Fruit fly (Drosophila melanogaster): ENCODE results near the gene rk.
A peak's percentile ranks its signal among the peaks of the same experiment; 100 is the strongest.

Gene rk

DNA sequence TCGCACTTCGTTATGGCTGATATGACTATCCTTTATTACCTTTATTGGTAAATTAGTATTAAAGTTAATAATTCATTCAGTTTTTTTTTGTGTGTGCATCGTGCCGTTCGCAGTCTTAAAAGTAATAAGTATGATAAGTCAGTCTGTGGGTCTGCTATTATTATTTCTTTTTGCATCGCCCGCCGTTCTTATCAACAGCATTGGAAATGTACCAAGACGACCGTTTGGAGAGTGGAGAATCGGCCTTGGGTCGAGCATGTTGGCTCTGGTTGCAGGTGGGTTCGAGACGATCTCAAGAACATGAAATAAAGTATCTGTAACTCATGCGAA is 19.5 kb upstream of the rk start:
- no peak for TF ChIP-seq fru (GFP tag; optimal IDR thresholded peaks at IDR 0.05)
- TF ChIP-seq psq (GFP tag; optimal IDR thresholded peaks at IDR 0.05): no peak
- peak; percentile 30 for TF ChIP-seq Dif (GFP tag; optimal IDR thresholded peaks at IDR 0.05; ENCODE audit: partially characterized antibody)
- TF ChIP-seq brk (GFP tag; optimal IDR thresholded peaks at IDR 0.05): peak; percentile 2
- TF ChIP-seq dl (GFP tag; optimal IDR thresholded peaks at IDR 0.05; ENCODE audit: insufficient read depth in 1 of 2, partially characterized antibody in 2 of 2): peak in 1 of 2 experiments; percentile 27
- TF ChIP-seq Hr78 (GFP tag; optimal IDR thresholded peaks at IDR 0.05): no peak
- peak; percentile 91 for TF ChIP-seq Vsx2 (GFP tag; optimal IDR thresholded peaks at IDR 0.05; ENCODE audit: partially characterized antibody)
- no peak for TF ChIP-seq Jra (GFP tag; optimal IDR thresholded peaks at IDR 0.05)
- no peak for TF ChIP-seq Myc (optimal IDR thresholded peaks at IDR 0.05)
- TF ChIP-seq CrebA (GFP tag; optimal IDR thresholded peaks at IDR 0.05; ENCODE audit: borderline replicate concordance): peak; percentile 37
- no peak for TF ChIP-seq CG9705 (GFP tag; optimal IDR thresholded peaks at IDR 0.05)
- no peak for TF ChIP-seq N (GFP tag; optimal IDR thresholded peaks at IDR 0.05)
- TF ChIP-seq usp (GFP tag; optimal IDR thresholded peaks at IDR 0.05): no peak
- no peak for TF ChIP-seq Abd-B (GFP tag; optimal IDR thresholded peaks at IDR 0.05)

DNA sequence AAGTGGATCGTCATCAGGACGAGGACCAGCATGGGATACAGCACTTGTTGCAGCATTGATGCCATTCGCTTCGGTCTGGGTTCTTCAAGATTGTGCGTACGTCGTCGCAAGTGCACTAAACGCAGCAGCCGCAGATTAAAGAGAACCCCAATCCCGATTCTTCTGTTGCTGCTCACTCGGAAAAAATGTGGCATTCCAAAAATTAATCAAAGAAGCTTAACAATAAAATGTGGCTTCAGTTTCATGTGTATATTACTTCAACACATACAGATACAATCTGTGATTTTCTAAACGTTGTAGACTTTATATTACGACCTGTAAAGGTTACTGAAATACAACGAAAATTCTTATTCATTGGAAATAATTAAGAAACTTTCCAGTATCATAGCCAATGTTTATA is 19.1 kb upstream of the rk start, which contains the start of gene NimC3:
NimC3 (minus strand) TSS at position 101 of the 400 bp plus-strand sequence.
- TF ChIP-seq psq (GFP tag; optimal IDR thresholded peaks at IDR 0.05) (no peak), sv (GFP tag; optimal IDR thresholded peaks at IDR 0.05) (no peak), tai (GFP tag; optimal IDR thresholded peaks at IDR 0.05) (no peak), fru (GFP tag; optimal IDR thresholded peaks at IDR 0.05) (no peak), usp (GFP tag; optimal IDR thresholded peaks at IDR 0.05) (no peak), CG32264 (GFP tag; optimal IDR thresholded peaks at IDR 0.05) (no peak), N (GFP tag; optimal IDR thresholded peaks at IDR 0.05) (no peak), h (GFP tag; optimal IDR thresholded peaks at IDR 0.05) (no peak), CG9705 (GFP tag; optimal IDR thresholded peaks at IDR 0.05) (no peak), foxo (GFP tag; optimal IDR thresholded peaks at IDR 0.05) (no peak), Myc (optimal IDR thresholded peaks at IDR 0.05) (no peak), pan (optimal IDR thresholded peaks at IDR 0.05) (no peak), Jra (GFP tag; optimal IDR thresholded peaks at IDR 0.05) (no peak), ey (GFP tag; optimal IDR thresholded peaks at IDR 0.05) (no peak), Sp1 (GFP tag; optimal IDR thresholded peaks at IDR 0.05) (no peak), HLH106 (tag; optimal IDR thresholded peaks at IDR 0.05) (no peak), OdsH (GFP tag; optimal IDR thresholded peaks at IDR 0.05) (no peak), Abd-B (GFP tag; optimal IDR thresholded peaks at IDR 0.05) (no peak), Dfd (GFP tag; optimal IDR thresholded peaks at IDR 0.05) (no peak), woc (GFP tag; optimal IDR thresholded peaks at IDR 0.05) (no peak)

DNA sequence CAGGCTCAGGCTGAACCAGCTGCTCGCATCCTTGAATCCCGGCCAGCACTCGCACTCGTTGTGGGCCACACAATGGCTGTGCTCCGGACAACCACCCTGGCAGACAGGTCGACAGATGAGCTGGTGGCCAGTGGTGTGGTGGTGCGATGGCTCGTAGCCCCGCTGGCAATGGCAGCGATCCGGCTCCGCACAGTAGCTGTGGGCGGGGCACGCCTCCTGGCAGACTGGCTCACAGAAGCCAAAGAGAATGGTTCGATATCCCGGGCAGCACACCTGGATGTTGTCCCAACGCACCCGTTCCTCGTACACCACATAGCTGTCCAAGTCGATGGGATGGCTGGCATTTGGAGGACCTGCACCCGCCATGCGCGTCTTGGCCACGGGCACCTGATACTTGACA is 18.6 kb upstream of the rk start:
- TF ChIP-seq Hr78 (GFP tag; optimal IDR thresholded peaks at IDR 0.05) (no peak), brk (GFP tag; optimal IDR thresholded peaks at IDR 0.05) (no peak), br (GFP tag; optimal IDR thresholded peaks at IDR 0.05) (no peak)

DNA sequence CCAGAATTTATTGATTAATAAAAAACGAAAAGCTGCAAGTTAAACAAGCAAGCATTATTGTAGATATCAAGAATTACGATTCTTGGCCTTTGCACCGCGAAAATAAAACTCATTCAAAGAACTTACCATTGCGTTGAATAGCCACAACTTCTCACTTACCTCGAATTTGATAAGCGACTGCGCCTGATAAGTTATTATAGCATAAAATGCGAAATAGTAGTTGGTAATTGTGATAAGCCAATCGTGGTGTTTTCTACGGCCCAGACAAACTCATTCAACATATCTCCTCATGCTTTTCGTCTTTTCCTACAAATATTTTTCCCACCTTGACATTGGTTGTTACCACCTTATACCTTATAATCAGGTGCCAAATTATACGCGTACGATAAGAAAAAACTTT is 14.1 kb upstream of the rk start:
- no peak for TF ChIP-seq brk (GFP tag; optimal IDR thresholded peaks at IDR 0.05)
- no peak for TF ChIP-seq Sp1 (GFP tag; optimal IDR thresholded peaks at IDR 0.05)
- TF ChIP-seq rgr (GFP tag; optimal IDR thresholded peaks at IDR 0.05): no peak
- no peak for TF ChIP-seq foxo (GFP tag; optimal IDR thresholded peaks at IDR 0.05)
- TF ChIP-seq Rel (GFP tag; optimal IDR thresholded peaks at IDR 0.05): no peak
- no peak for TF ChIP-seq Rel (tag; optimal IDR thresholded peaks at IDR 0.05)
- no peak for TF ChIP-seq psq (GFP tag; optimal IDR thresholded peaks at IDR 0.05)
- no peak for TF ChIP-seq Mio (GFP tag; optimal IDR thresholded peaks at IDR 0.05)
- TF ChIP-seq dsf (GFP tag; optimal IDR thresholded peaks at IDR 0.05; ENCODE audit: borderline replicate concordance): no peak
- TF ChIP-seq GATAd (GFP tag; optimal IDR thresholded peaks at IDR 0.05): no peak
- no peak for TF ChIP-seq dmrt93B (GFP tag; optimal IDR thresholded peaks at IDR 0.05)
- TF ChIP-seq Abd-B (GFP tag; optimal IDR thresholded peaks at IDR 0.05): no peak
- no peak for TF ChIP-seq N (GFP tag; optimal IDR thresholded peaks at IDR 0.05)
- TF ChIP-seq Jra (GFP tag; optimal IDR thresholded peaks at IDR 0.05): no peak
- no peak for TF ChIP-seq Hr78 (GFP tag; optimal IDR thresholded peaks at IDR 0.05)
- TF ChIP-seq Dif (GFP tag; optimal IDR thresholded peaks at IDR 0.05; ENCODE audit: partially characterized antibody): no peak
- no peak for TF ChIP-seq usp (GFP tag; optimal IDR thresholded peaks at IDR 0.05)
- TF ChIP-seq jim (GFP tag; optimal IDR thresholded peaks at IDR 0.05): no peak

Measured in whole organism, wandering third instar larva.